Worm (Caenorhabditis elegans): ENCODE results near the gene C29F5.8.

DNA sequence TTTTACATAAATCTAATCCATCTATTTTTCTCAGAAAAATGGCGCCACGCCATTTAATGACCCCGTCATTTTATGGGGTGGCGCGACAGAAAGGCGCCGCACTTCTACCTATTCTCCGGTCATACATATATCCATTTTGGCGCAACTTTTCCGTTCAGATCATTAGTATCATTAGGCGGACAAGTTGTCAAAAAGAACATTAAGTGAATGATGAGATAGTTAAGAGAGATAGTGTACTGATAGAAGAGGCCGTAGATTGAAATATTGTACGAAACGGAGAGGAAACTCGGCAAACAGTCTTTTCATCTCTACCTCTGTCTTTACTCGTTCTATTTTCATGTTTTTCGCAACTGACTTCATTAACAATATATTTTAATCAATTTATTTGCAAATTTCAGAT, 17.9 kb downstream of the C29F5.8 start, which contains the start of gene sma-6:
- no peak for TF ChIP-seq ces-1 (GFP tag; optimal IDR thresholded peaks at IDR 0.05)
- TF ChIP-seq nhr-28 (tag; optimal IDR thresholded peaks at IDR 0.05): no peak
- TF ChIP-seq unc-62 (GFP tag; optimal IDR thresholded peaks at IDR 0.05): no peak
- TF ChIP-seq tbx-8 (GFP tag; optimal IDR thresholded peaks at IDR 0.05): no peak
- no peak for TF ChIP-seq nhr-12 (tag; optimal IDR thresholded peaks at IDR 0.05)
- TF ChIP-seq elt-3 (tag; optimal IDR thresholded peaks at IDR 0.05): no peak
- no peak for TF ChIP-seq snpc-4 (tag; optimal IDR thresholded peaks at IDR 0.05)
